Fruit fly (Drosophila melanogaster) whole organism, embryonic: ENCODE data around the gene Ssadh.

ENCODE experiments used
- ATbp ChIP-seq: fragments of 200-800 bp; sonication (Bioruptor generic); optimal IDR thresholded peaks from 2 replicates; lab custom pipeline; 2017; ENCODE audit warnings: missing biosample characterization, mild to moderate bottlenecking, missing genetic modification characterization, missing genetic modification reagents
- Bteb2 ChIP-seq: fragments of 200-800 bp; sonication (Bioruptor generic); optimal IDR thresholded peaks from 2 replicates; lab custom pipeline; 2016; ENCODE audit warnings: missing biosample characterization, missing genetic modification characterization
- CG10565 ChIP-seq: fragments of 200-800 bp; sonication (Bioruptor generic); optimal IDR thresholded peaks from 3 replicates; lab custom pipeline; 2016; ENCODE audit warnings: missing biosample characterization, mild to moderate bottlenecking, missing genetic modification characterization
- CG11247 ChIP-seq: fragments of 200-800 bp; sonication (Bioruptor generic); IDR thresholded peaks from 2 replicates; pipeline ENCODE4 v1.3.6; 2022; ENCODE audit warnings: missing biosample characterization, missing genetic modification characterization
- CG11723 ChIP-seq: fragments of 200-800 bp; sonication (Bioruptor generic); optimal IDR thresholded peaks from 2 replicates; lab custom pipeline; 2017; ENCODE audit warnings: missing biosample characterization, mild to moderate bottlenecking, missing genetic modification characterization
- CG12219 ChIP-seq: fragments of 200-800 bp; sonication (Bioruptor generic); optimal IDR thresholded peaks from 3 replicates; lab custom pipeline; 2018; ENCODE audit warnings: missing biosample characterization, mild to moderate bottlenecking, missing genetic modification characterization
- CG12236 ChIP-seq: fragments of 200-800 bp; sonication (Bioruptor generic); optimal IDR thresholded peaks from 2 replicates; lab custom pipeline; 2016; ENCODE audit warnings: missing biosample characterization, missing genetic modification characterization
- CG13123 ChIP-seq: fragments of 200-800 bp; sonication (Bioruptor generic); optimal IDR thresholded peaks from 2 replicates; lab custom pipeline; 2016; ENCODE audit warnings: missing biosample characterization, missing genetic modification characterization
- CG13296 ChIP-seq: fragments of 200-800 bp; sonication (Bioruptor generic); optimal IDR thresholded peaks from 3 replicates; lab custom pipeline; 2018; ENCODE audit warnings: missing biosample characterization, mild to moderate bottlenecking, missing genetic modification characterization
- CG13775 ChIP-seq: fragments of 200-800 bp; sonication (Bioruptor generic); optimal IDR thresholded peaks from 3 replicates; lab custom pipeline; 2017; ENCODE audit warnings: missing biosample characterization, mild to moderate bottlenecking, missing genetic modification characterization
- CG14050 ChIP-seq: fragments of 200-800 bp; sonication (Bioruptor generic); IDR thresholded peaks from 3 replicates; pipeline ENCODE4 v1.3.6; 2022; ENCODE audit warnings: missing biosample characterization, missing genetic modification characterization
- CG14965 ChIP-seq: fragments of 200-800 bp; sonication (Bioruptor generic); optimal IDR thresholded peaks from 2 replicates; lab custom pipeline; 2016; ENCODE audit warnings: missing biosample characterization, missing genetic modification characterization, borderline replicate concordance
- CG18619 ChIP-seq: fragments of 200-800 bp; sonication (Bioruptor generic); optimal IDR thresholded peaks from 3 replicates; lab custom pipeline; 2017; ENCODE audit warnings: missing biosample characterization, mild to moderate bottlenecking, missing genetic modification characterization
- CG2678 ChIP-seq: fragments of 200-800 bp; sonication (Bioruptor generic); optimal IDR thresholded peaks from 3 replicates; lab custom pipeline; 2019; ENCODE audit warnings: missing biosample characterization, mild to moderate bottlenecking, missing genetic modification characterization, moderate library complexity
- CG31365 ChIP-seq: fragments of 200-800 bp; sonication (Bioruptor generic); optimal IDR thresholded peaks from 2 replicates; lab custom pipeline; 2018; ENCODE audit warnings: missing biosample characterization, mild to moderate bottlenecking, missing genetic modification characterization
- CG31441 ChIP-seq: fragments of 200-800 bp; sonication (Bioruptor generic); IDR thresholded peaks from 2 replicates; pipeline ENCODE4 v1.3.6; 2022; ENCODE audit warnings: missing biosample characterization, missing genetic modification characterization
- CG3163 ChIP-seq: fragments of 200-800 bp; sonication (Bioruptor generic); optimal IDR thresholded peaks from 3 replicates; lab custom pipeline; 2016; ENCODE audit warnings: missing biosample characterization, missing genetic modification characterization
- CG42726 ChIP-seq: fragments of 200-800 bp; sonication (Bioruptor generic); IDR thresholded peaks from 2 replicates; pipeline ENCODE4 v1.3.6; 2022; ENCODE audit warnings: missing biosample characterization, missing genetic modification characterization; ENCODE audit not compliant: partially characterized antibody
- CG5180 ChIP-seq: fragments of 200-800 bp; sonication (Bioruptor generic); optimal IDR thresholded peaks from 3 replicates; lab custom pipeline; 2017; ENCODE audit warnings: missing biosample characterization, missing genetic modification characterization, mild to moderate bottlenecking, moderate library complexity, missing genetic modification reagents
- CG5953 ChIP-seq: fragments of 200-800 bp; sonication (Bioruptor generic); IDR thresholded peaks from 2 replicates; pipeline ENCODE4 v1.3.6; 2022; ENCODE audit warnings: missing biosample characterization, missing genetic modification characterization
- CG6272 ChIP-seq: fragments of 200-800 bp; sonication (Bioruptor generic); IDR thresholded peaks from 2 replicates; pipeline ENCODE4 v1.3.6; 2022; ENCODE audit warnings: missing biosample characterization, missing genetic modification characterization
- CG6854 ChIP-seq: fragments of 200-800 bp; sonication (Bioruptor generic); optimal IDR thresholded peaks from 3 replicates; lab custom pipeline; 2017; ENCODE audit warnings: missing biosample characterization, mild to moderate bottlenecking, missing genetic modification characterization
- CG9932 ChIP-seq: fragments of 200-800 bp; sonication (Bioruptor generic); IDR thresholded peaks from 2 replicates; pipeline ENCODE4 v1.3.6; 2022; ENCODE audit warnings: missing biosample characterization, missing genetic modification characterization
- Dad ChIP-seq: fragments of 200-800 bp; sonication (Bioruptor generic); optimal IDR thresholded peaks from 3 replicates; lab custom pipeline; 2016; ENCODE audit warnings: missing biosample characterization, missing genetic modification characterization
- Ets97D ChIP-seq: fragments of 200-800 bp; sonication (Bioruptor generic); optimal IDR thresholded peaks from 3 replicates; lab custom pipeline; 2016; ENCODE audit warnings: missing biosample characterization, missing genetic modification characterization
- Gsc ChIP-seq: fragments of 200-800 bp; sonication (Bioruptor generic); IDR thresholded peaks from 2 replicates; pipeline ENCODE4 v1.3.6; 2022; ENCODE audit warnings: missing biosample characterization, missing genetic modification characterization
- HLH54F ChIP-seq: fragments of 200-800 bp; sonication (Bioruptor generic); optimal IDR thresholded peaks from 3 replicates; lab custom pipeline; 2016; ENCODE audit warnings: missing biosample characterization, missing genetic modification characterization
- Hr78 ChIP-seq, 2 experiments: fragments of 200-800 bp in 1 of 2; fragments of >200 bp in 1 of 2; sonication (Bioruptor generic) in 1 of 2; optimal IDR thresholded peaks; 2 replicates each; lab custom pipeline; 2017 to 2019; ENCODE audit warnings: missing biosample characterization in 2 of 2, missing genetic modification characterization in 2 of 2, mild to moderate bottlenecking in 1 of 2, moderate library complexity in 1 of 2
- Meics ChIP-seq: fragments of 200-800 bp; sonication (Bioruptor generic); optimal IDR thresholded peaks from 2 replicates; lab custom pipeline; 2017; ENCODE audit warnings: missing biosample characterization, mild to moderate bottlenecking, missing genetic modification characterization
- Nf-YA ChIP-seq: fragments of 200-800 bp; sonication (Bioruptor generic); IDR thresholded peaks from 2 replicates; pipeline ENCODE4 v1.3.6; 2022; ENCODE audit warnings: missing biosample characterization, missing genetic modification characterization
- Oli ChIP-seq: fragments of 200-800 bp; sonication (Bioruptor generic); optimal IDR thresholded peaks from 2 replicates; lab custom pipeline; 2018; ENCODE audit warnings: missing biosample characterization, mild to moderate bottlenecking, missing genetic modification characterization, moderate library complexity
- Usf ChIP-seq: fragments of 200-800 bp; sonication (Bioruptor generic); optimal IDR thresholded peaks from 2 replicates; lab custom pipeline; 2017; ENCODE audit warnings: missing genotype, missing biosample characterization, missing genetic modification characterization
- ab ChIP-seq: fragments of 200-800 bp; sonication (Bioruptor generic); optimal IDR thresholded peaks from 2 replicates; lab custom pipeline; 2016; ENCODE audit warnings: missing biosample characterization, missing genetic modification characterization
- grn ChIP-seq: fragments of 200-800 bp; sonication (Bioruptor generic); optimal IDR thresholded peaks from 3 replicates; lab custom pipeline; 2017; ENCODE audit warnings: missing biosample characterization, missing genetic modification characterization
- gsb ChIP-seq: fragments of 200-800 bp; sonication (Bioruptor generic); IDR thresholded peaks from 2 replicates; pipeline ENCODE4 v1.3.6; 2022; ENCODE audit warnings: missing biosample characterization, missing genetic modification characterization
- klu ChIP-seq: fragments of 200-800 bp; sonication (Bioruptor generic); IDR thresholded peaks from 2 replicates; pipeline ENCODE4 v1.3.6; 2022; ENCODE audit warnings: missing biosample characterization, missing genetic modification characterization
- maf-S ChIP-seq: fragments of 200-800 bp; sonication (Bioruptor generic); optimal IDR thresholded peaks from 2 replicates; lab custom pipeline; 2016; ENCODE audit warnings: missing biosample characterization, missing genetic modification characterization
- mirr ChIP-seq: fragments of 200-800 bp; sonication (Bioruptor generic); optimal IDR thresholded peaks from 3 replicates; lab custom pipeline; 2018; ENCODE audit warnings: missing biosample characterization, mild to moderate bottlenecking, missing genetic modification characterization
- oc ChIP-seq: fragments of 200-800 bp; sonication (Bioruptor generic); optimal IDR thresholded peaks from 2 replicates; lab custom pipeline; 2018; ENCODE audit warnings: missing biosample characterization, mild to moderate bottlenecking, missing genetic modification characterization, moderate library complexity
- onecut ChIP-seq: fragments of 200-800 bp; sonication (Bioruptor generic); IDR thresholded peaks from 2 replicates; pipeline ENCODE4 v1.3.6; 2022; ENCODE audit warnings: missing biosample characterization, missing genetic modification characterization
- otp ChIP-seq: fragments of 200-800 bp; sonication (Bioruptor generic); IDR thresholded peaks from 3 replicates; pipeline ENCODE4, ENCODE4 v1.3.6; 2022; ENCODE audit warnings: missing biosample characterization, missing genetic modification characterization
- phol ChIP-seq: fragments of 200-800 bp; sonication (Bioruptor generic); optimal IDR thresholded peaks from 3 replicates; lab custom pipeline; 2018; ENCODE audit warnings: missing biosample characterization, mild to moderate bottlenecking, missing genetic modification characterization, moderate library complexity
- pita ChIP-seq: fragments of 200-800 bp; sonication (Bioruptor generic); optimal IDR thresholded peaks from 2 replicates; lab custom pipeline; 2017; ENCODE audit warnings: missing biosample characterization, mild to moderate bottlenecking, missing genetic modification characterization
- pnt ChIP-seq: fragments of 200-800 bp; sonication (Bioruptor generic); optimal IDR thresholded peaks from 3 replicates; lab custom pipeline; 2016; ENCODE audit warnings: missing biosample characterization, missing genetic modification characterization
- ranshi ChIP-seq: fragments of 200-800 bp; sonication (Bioruptor generic); IDR thresholded peaks from 2 replicates; pipeline ENCODE4 v1.3.6; 2022; ENCODE audit warnings: missing biosample characterization, missing genetic modification characterization
- sc ChIP-seq, 3 experiments: fragments of >200 bp in 2 of 3; fragments of 200-800 bp in 1 of 3; sonication (Bioruptor generic) in 1 of 3; optimal IDR thresholded peaks; 2 replicates in 2 of 3; 3 replicates in 1 of 3; lab custom pipeline; 2017; ENCODE audit warnings: mild to moderate bottlenecking in 1 of 3, missing biosample characterization in 1 of 3, missing genetic modification characterization in 1 of 3, missing genetic modification reagents in 1 of 3
- sens ChIP-seq: fragments of 200-800 bp; sonication (Bioruptor generic); peaks from one replicate; lab custom pipeline; 2016; ENCODE audit warnings: missing biosample characterization, missing genetic modification characterization
- sens-2 ChIP-seq: fragments of 200-800 bp; sonication (Bioruptor generic); IDR thresholded peaks from 2 replicates; pipeline ENCODE4 v1.3.6; 2022; ENCODE audit warnings: missing biosample characterization, missing genetic modification characterization
- tin ChIP-seq: fragments of 200-800 bp; sonication (Bioruptor generic); optimal IDR thresholded peaks from 3 replicates; lab custom pipeline; 2016; ENCODE audit warnings: missing biosample characterization, missing genetic modification characterization
- yki ChIP-seq: fragments of >200 bp; optimal IDR thresholded peaks from 3 replicates; lab custom pipeline; 2018

Gene Ssadh

DNA sequence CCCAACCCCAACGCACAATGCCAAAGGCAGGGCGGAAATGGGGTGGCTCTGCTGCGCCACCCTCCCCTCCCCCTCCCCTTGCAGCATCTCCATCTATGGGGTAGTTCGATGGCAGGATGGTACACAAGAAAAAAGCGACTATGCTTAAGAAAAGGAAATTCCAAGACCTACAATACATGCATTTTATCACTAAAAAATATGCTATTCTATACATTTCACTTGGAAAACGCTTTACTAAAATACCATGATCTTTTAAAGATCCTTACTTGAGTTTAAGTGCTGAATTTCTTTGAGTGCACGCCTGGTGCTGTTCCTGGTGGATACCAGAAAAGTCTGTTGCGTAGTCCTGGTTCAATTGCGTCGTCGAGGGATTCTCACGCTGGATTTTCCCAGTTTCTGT, 4.4 kb upstream of the Ssadh start (continued):
- TF ChIP-seq Meics (peak; percentile 62), CG42726 (GFP tag; lab: Robert Waterston, UW) (no peak), grn (no peak), Oli (tag; lab: Kevin White, UChicago) (peak; percentile 68), pnt (GFP tag; lab: Kevin White, UChicago) (peak; percentile 72), CG13775 (GFP tag; lab: Kevin White, UChicago) (peak; percentile 30), CG14965 (GFP tag; lab: Kevin White, UChicago) (peak; percentile 26), CG31365 (tag; lab: Kevin White, UChicago) (peak; percentile 31), Ets97D (GFP tag; lab: Kevin White, UChicago) (peak; percentile 11), CG6854 (peak; percentile 24), CG12236 (GFP tag; lab: Kevin White, UChicago) (no peak), Gsc (GFP tag; lab: Robert Waterston, UW) (0 out of 2 replicates have a peak, but pooled peaks have one; percentile 41), CG13296 (GFP tag; lab: Kevin White, UChicago) (peak; percentile 56), pita (GFP tag; lab: Kevin White, UChicago) (no peak), ranshi (peak; percentile 78; the same call in 1 of the 2 replicates), Usf (no peak), CG12219 (GFP tag; lab: Kevin White, UChicago) (peak; percentile 55), tin (peak; percentile 66), Nf-YA (GFP tag; lab: Robert Waterston, UW) (peak; percentile 67), sc (optimal IDR thresholded peaks at IDR 0.05; lab: Kevin White, UChicago) (no peak), sc (GFP tag; optimal IDR thresholded peaks at IDR 0.05; lab: Kevin White, UChicago) (peak; percentile 63), Bteb2 (GFP tag; lab: Kevin White, UChicago) (peak; percentile 34), maf-S (GFP tag; lab: Kevin White, UChicago) (peak; percentile 25), sens (GFP tag; lab: Kevin White, UChicago) (peak; percentile 95), sens-2 (GFP tag; lab: Robert Waterston, UW) (peak; percentile 26; the same call in 1 of the 2 replicates), CG5180 (peak; percentile 56), yki (lab: Kevin White, UChicago) (no peak), mirr (GFP tag; lab: Kevin White, UChicago) (no peak), ab (peak; percentile 29), Dad (GFP tag; lab: Kevin White, UChicago) (peak; percentile 36), CG13123 (GFP tag; lab: Kevin White, UChicago) (peak; percentile 10), CG2678 (tag; lab: Kevin White, UChicago) (peak; percentile 78), Hr78 (GFP tag; optimal IDR thresholded peaks at IDR 0.05; lab: Kevin White, UChicago) (no peak), gsb (GFP tag; lab: Robert Waterston, UW) (peak; percentile 49; the same call in 1 of the 2 replicates), CG11247 (peak; percentile 49; the same call in 1 of the 2 replicates), CG3163 (GFP tag; lab: Kevin White, UChicago) (no peak), CG10565 (GFP tag; lab: Kevin White, UChicago) (no peak), oc (tag; lab: Kevin White, UChicago) (peak; percentile 45), otp (GFP tag; lab: Robert Waterston, UW) (peak; percentile 49; the same call in 1 of the 3 replicates), CG14050 (GFP tag; lab: Robert Waterston, UW) (peak; percentile 57; the same call in 2 of the 3 replicates), onecut (GFP tag; lab: Robert Waterston, UW) (peak; percentile 60), CG5953 (GFP tag; lab: Robert Waterston, UW) (peak; percentile 55; the same call in 1 of the 2 replicates), phol (tag; lab: Kevin White, UChicago) (peak; percentile 64), CG6272 (GFP tag; lab: Robert Waterston, UW) (peak; percentile 76), CG18619 (GFP tag; lab: Kevin White, UChicago) (peak; percentile 47), klu (GFP tag; lab: Robert Waterston, UW) (peak; percentile 44; the same call in 1 of the 2 replicates), CG9932 (GFP tag; lab: Robert Waterston, UW) (peak; percentile 56), CG11723 (GFP tag; lab: Kevin White, UChicago) (peak; percentile 37), CG31441 (GFP tag; lab: Robert Waterston, UW) (peak; percentile 50; the same call in 1 of the 2 replicates), HLH54F (peak; percentile 58), ATbp (GFP tag; lab: Kevin White, UChicago) (peak; percentile 72)
